Worm (Caenorhabditis elegans) whole organism, L4 larva: Measurements from ENCODE around the gene F35E8.6.

Experiments used
- F44E2.7 ChIP-seq: fragments of 200-800 bp; sonication (Bioruptor generic); IDR thresholded peaks from 2 replicates; pipeline ENCODE4 v2.1.2; 2022; ENCODE audit warnings: missing genetic modification characterization, missing compliant biosample characterization
- T26A8.4 ChIP-seq: fragments of 200-800 bp; sonication (Bioruptor generic); IDR thresholded peaks from 2 replicates; pipeline ENCODE4 v1.3.6; 2022; ENCODE audit warnings: missing genetic modification characterization, missing compliant biosample characterization
- Y75B8A.6 ChIP-seq: fragments of 200-800 bp; sonication (Bioruptor generic); IDR thresholded peaks from 2 replicates; pipeline ENCODE4 v1.3.6; 2022; ENCODE audit warnings: missing genetic modification reagents, missing genetic modification characterization, missing compliant biosample characterization
- ZK546.5 ChIP-seq, 2 experiments: sonication (generic microtip); optimal IDR thresholded peaks; 2 replicates each; lab custom pipeline; 2017; ENCODE audit warnings: missing biosample characterization in 2 of 2, missing genetic modification characterization in 2 of 2
- ceh-20 ChIP-seq: fragments of 200-800 bp; sonication (Bioruptor generic); IDR thresholded peaks from 2 replicates; pipeline ENCODE4 v1.3.6; 2022; ENCODE audit warnings: missing genetic modification reagents, missing genetic modification characterization, missing compliant biosample characterization
- ceh-44 ChIP-seq: fragments of 200-800 bp; sonication (Bioruptor generic); IDR thresholded peaks from 2 replicates; pipeline ENCODE4 v1.3.6; 2022; ENCODE audit warnings: missing genetic modification reagents, missing genetic modification characterization, missing compliant biosample characterization
- cey-2 ChIP-seq: sonication (generic microtip); optimal IDR thresholded peaks from 3 replicates; lab custom pipeline; 2017; ENCODE audit warnings: missing genetic modification characterization, mild to moderate bottlenecking, missing compliant biosample characterization, antibody characterized with exemption, borderline replicate concordance; ENCODE audit not compliant: insufficient read depth
- ctbp-1 ChIP-seq: fragments of 200-800 bp; sonication (Bioruptor generic); IDR thresholded peaks from 2 replicates; pipeline ENCODE4 v1.3.6; 2022; ENCODE audit warnings: missing genetic modification reagents, missing genetic modification characterization, missing compliant biosample characterization
- daf-16 ChIP-seq, 3 experiments: sonication (generic microtip); optimal IDR thresholded peaks; 2 replicates each; lab custom pipeline; 2016 to 2017; ENCODE audit warnings: missing genetic modification characterization in 3 of 3, missing genetic modification reagents in 3 of 3, mild to moderate bottlenecking in 2 of 3, missing compliant biosample characterization in 2 of 3, missing biosample characterization in 1 of 3, moderate library complexity in 1 of 3
- daf-19 ChIP-seq: fragments of 200-800 bp; sonication (Bioruptor generic); conservative IDR thresholded peaks from 2 replicates; pipeline ENCODE4 v1.3.6; 2022; ENCODE audit warnings: missing genetic modification characterization, missing compliant biosample characterization
- daf-8 ChIP-seq: fragments of 200-800 bp; sonication (Bioruptor generic); IDR thresholded peaks from 2 replicates; pipeline ENCODE4 v1.3.6; 2022; ENCODE audit warnings: missing genetic modification characterization, missing compliant biosample characterization
- dmd-6 ChIP-seq: fragments of 200-800 bp; sonication (Bioruptor generic); IDR thresholded peaks from 2 replicates; pipeline ENCODE4 v1.3.6; 2022; ENCODE audit warnings: missing genetic modification reagents, missing genetic modification characterization, missing compliant biosample characterization
- dpl-1 ChIP-seq: fragments of 150-350 bp; optimal IDR thresholded peaks from 2 replicates; lab custom pipeline; 2014; ENCODE audit warnings: missing biosample characterization, missing genetic modification reagents, missing genetic modification characterization
- dve-1 ChIP-seq: sonication (generic microtip); optimal IDR thresholded peaks from 2 replicates; lab custom pipeline; 2017; ENCODE audit warnings: antibody characterized with exemption, mild to moderate bottlenecking, missing genetic modification characterization, missing compliant biosample characterization; ENCODE audit not compliant: insufficient read depth
- hlh-11 ChIP-seq: fragments of 200-800 bp; sonication (Bioruptor generic); optimal IDR thresholded peaks from 2 replicates; lab custom pipeline; 2018; ENCODE audit warnings: mild to moderate bottlenecking, missing genetic modification characterization, missing compliant biosample characterization
- hlh-30 ChIP-seq: sonication (generic microtip); optimal IDR thresholded peaks from 2 replicates; lab custom pipeline; 2017; ENCODE audit warnings: antibody characterized with exemption, mild to moderate bottlenecking, missing genetic modification characterization, missing compliant biosample characterization; ENCODE audit not compliant: insufficient read depth
- jun-1 ChIP-seq: fragments of 150-350 bp; optimal IDR thresholded peaks from 2 replicates; lab custom pipeline; 2014; ENCODE audit warnings: missing biosample characterization, missing genetic modification reagents, missing genetic modification characterization
- lin-13 ChIP-seq: fragments of 150-350 bp; optimal IDR thresholded peaks from 2 replicates; lab custom pipeline; 2014; ENCODE audit warnings: missing biosample characterization, missing genetic modification reagents, missing genetic modification characterization
- lin-15B ChIP-seq: fragments of 150-350 bp; sonication (generic microtip); optimal IDR thresholded peaks from 3 replicates; lab custom pipeline; 2014; ENCODE audit warnings: missing biosample characterization, missing genetic modification characterization
- lin-38 ChIP-seq: fragments of 200-800 bp; sonication (Bioruptor generic); IDR thresholded peaks from 2 replicates; pipeline ENCODE4 v1.3.6; 2022; ENCODE audit warnings: missing genetic modification reagents, missing genetic modification characterization, missing compliant biosample characterization
- lin-39 ChIP-seq: fragments of 150-350 bp; optimal IDR thresholded peaks from 2 replicates; lab custom pipeline; 2014; ENCODE audit warnings: missing biosample characterization, missing genetic modification reagents, missing genetic modification characterization
- lir-3 ChIP-seq: sonication (generic microtip); optimal IDR thresholded peaks from 2 replicates; lab custom pipeline; 2016; ENCODE audit warnings: mild to moderate bottlenecking, missing genetic modification characterization, missing compliant biosample characterization
- mdl-1 ChIP-seq, 2 experiments: fragments of 150-350 bp in 1 of 2; sonication (generic microtip) in 1 of 2; optimal IDR thresholded peaks; 2 replicates each; lab custom pipeline; 2014 to 2017; ENCODE audit warnings: missing biosample characterization in 2 of 2, missing genetic modification characterization in 2 of 2
- nhr-10 ChIP-seq: fragments of 150-350 bp; optimal IDR thresholded peaks from 2 replicates; lab custom pipeline; 2014; ENCODE audit warnings: missing biosample characterization, missing genetic modification characterization
- nhr-11 ChIP-seq: fragments of 150-350 bp; optimal IDR thresholded peaks from 2 replicates; lab custom pipeline; 2014; ENCODE audit warnings: missing biosample characterization, missing genetic modification characterization
- nhr-28 ChIP-seq: fragments of 150-350 bp; optimal IDR thresholded peaks from 2 replicates; lab custom pipeline; 2014; ENCODE audit warnings: missing biosample characterization, missing genetic modification characterization
- nhr-42 ChIP-seq: fragments of 200-800 bp; sonication (Bioruptor generic); IDR thresholded peaks from 2 replicates; pipeline ENCODE4 v1.3.6; 2022; ENCODE audit warnings: missing genetic modification characterization, missing compliant biosample characterization
- nhr-48 ChIP-seq: sonication (generic microtip); optimal IDR thresholded peaks from 2 replicates; lab custom pipeline; 2016; ENCODE audit warnings: mild to moderate bottlenecking, missing genetic modification characterization, missing compliant biosample characterization
- nhr-6 ChIP-seq: fragments of 150-350 bp; optimal IDR thresholded peaks from 2 replicates; lab custom pipeline; 2014; ENCODE audit warnings: missing biosample characterization, missing genetic modification characterization
- nhr-77 ChIP-seq: fragments of 150-350 bp; optimal IDR thresholded peaks from 2 replicates; lab custom pipeline; 2014; ENCODE audit warnings: missing biosample characterization, missing genetic modification characterization
- pha-4 ChIP-seq, 2 experiments: fragments of 150-350 bp in 1 of 2; fragments of 200-800 bp in 1 of 2; sonication (Bioruptor generic) in 1 of 2; IDR thresholded peaks in 1 of 2; optimal IDR thresholded peaks in 1 of 2; 2 replicates each; pipeline versions ENCODE4 v1.3.6 to Lab custom; 2014 to 2022; ENCODE audit warnings: missing genetic modification characterization in 2 of 2, missing genetic modification reagents in 2 of 2, missing biosample characterization in 1 of 2, missing compliant biosample characterization in 1 of 2
- php-3 ChIP-seq: fragments of 200-800 bp; sonication (Bioruptor generic); IDR thresholded peaks from 2 replicates; pipeline ENCODE4 v1.3.6; 2022; ENCODE audit warnings: missing genetic modification reagents, missing genetic modification characterization, missing compliant biosample characterization
- pqm-1 ChIP-seq: sonication (generic microtip); optimal IDR thresholded peaks from 2 replicates; lab custom pipeline; 2017; ENCODE audit warnings: missing biosample characterization, missing genetic modification characterization
- saeg-2 ChIP-seq: fragments of 200-800 bp; sonication (Bioruptor generic); IDR thresholded peaks from 2 replicates; pipeline ENCODE4 v1.3.6; 2022; ENCODE audit warnings: missing genetic modification reagents, missing genetic modification characterization, missing compliant biosample characterization
- set-16 ChIP-seq: fragments of 200-800 bp; sonication (Bioruptor generic); IDR thresholded peaks from 2 replicates; pipeline ENCODE4 v1.3.6; 2022; ENCODE audit warnings: missing genetic modification reagents, missing genetic modification characterization, missing compliant biosample characterization
- tag-97 ChIP-seq: fragments of 200-800 bp; sonication (Bioruptor generic); IDR thresholded peaks from 2 replicates; pipeline ENCODE4 v1.3.6; 2022; ENCODE audit warnings: missing genetic modification characterization, missing compliant biosample characterization
- unc-130 ChIP-seq: sonication (generic microtip); optimal IDR thresholded peaks from 2 replicates; lab custom pipeline; 2016; ENCODE audit warnings: missing genetic modification reagents, missing genetic modification characterization, missing compliant biosample characterization
- unc-39 ChIP-seq: sonication (generic microtip); optimal IDR thresholded peaks from 2 replicates; lab custom pipeline; 2017; ENCODE audit warnings: missing biosample characterization, missing genetic modification characterization
- zfp-2 ChIP-seq: sonication (generic microtip); optimal IDR thresholded peaks from 2 replicates; lab custom pipeline; 2016; ENCODE audit warnings: mild to moderate bottlenecking, missing genetic modification characterization, missing compliant biosample characterization
- zip-2 ChIP-seq: fragments of 150-350 bp; optimal IDR thresholded peaks from 2 replicates; lab custom pipeline; 2014; ENCODE audit warnings: missing biosample characterization, missing genetic modification characterization
- ztf-7 ChIP-seq: fragments of 150-350 bp; optimal IDR thresholded peaks from 2 replicates; lab custom pipeline; 2014; ENCODE audit warnings: missing biosample characterization, missing genetic modification characterization

The F35E8.6 gene

DNA sequence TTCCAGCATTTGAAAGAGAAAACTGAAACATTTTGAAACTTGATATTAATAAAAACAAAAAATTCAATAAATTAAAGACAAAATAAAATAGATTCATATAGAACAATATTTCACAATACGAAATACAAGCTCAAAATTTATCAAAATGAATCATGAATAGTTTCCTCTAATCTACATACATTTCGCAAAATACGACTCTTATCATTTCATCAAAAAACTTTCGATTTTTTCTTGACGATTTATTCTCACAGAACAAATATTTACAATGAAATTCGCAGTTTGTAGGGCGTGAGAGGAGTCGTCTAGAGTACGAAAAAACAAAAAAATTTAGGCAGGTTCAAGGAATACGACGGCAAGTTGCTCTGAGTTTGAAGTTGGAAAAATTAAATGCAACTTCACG lies 21.8 kb upstream of the F35E8.6 start:
- TF ChIP-seq dpl-1 (GFP tag; lab: Kevin White, UChicago) (no peak), nhr-28 (tag; lab: Kevin White, UChicago) (peak; percentile 60), dmd-6 (GFP tag; lab: Robert Waterston, UW) (peak; percentile 35; the same call in 1 of the 2 replicates), daf-16 (GFP tag; optimal IDR thresholded peaks at IDR 0.05; lab: Kevin White, UChicago) (no peak), daf-16 (tag; optimal IDR thresholded peaks at IDR 0.05; lab: Kevin White, UChicago) (peak; percentile 78), nhr-42 (GFP tag; lab: Robert Waterston, UW) (no peak), hlh-11 (tag; lab: Kevin White, UChicago) (peak; percentile 18), mdl-1 (tag; optimal IDR thresholded peaks at IDR 0.05; lab: Kevin White, UChicago) (no peak)
- TF ChIP-seq, all 104 proteins: peak for 4

DNA sequence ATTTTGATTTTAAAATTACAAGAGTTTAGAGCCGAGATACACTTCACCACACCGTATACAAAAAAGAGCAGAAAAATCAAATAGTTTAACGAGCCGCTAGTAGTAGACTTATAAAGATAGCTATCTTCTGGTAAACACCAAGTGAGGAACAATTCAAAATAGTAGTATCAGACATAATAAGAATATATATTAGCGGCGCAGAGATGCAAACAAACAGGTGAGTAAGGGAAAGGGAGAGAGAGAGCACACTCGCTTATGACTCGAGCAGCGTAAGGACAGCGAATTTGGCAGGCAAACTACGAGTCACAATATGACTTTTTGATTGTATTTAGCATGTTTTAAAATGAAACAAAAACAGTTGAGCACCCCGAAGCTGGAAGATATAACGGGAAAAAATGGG lies 20.7 kb upstream of the F35E8.6 start:
- TF ChIP-seq mdl-1 (tag; optimal IDR thresholded peaks at IDR 0.05; lab: Kevin White, UChicago): no peak
- peak; percentile 67 for TF ChIP-seq hlh-11 (tag; lab: Kevin White, UChicago)
- TF ChIP-seq ctbp-1 (GFP tag; lab: Robert Waterston, UW): no peak
- no peak for TF ChIP-seq unc-130
- TF ChIP-seq ceh-20 (GFP tag; lab: Robert Waterston, UW): no peak
- no peak for TF ChIP-seq zip-2
- peak; percentile 28 for TF ChIP-seq hlh-30 (tag; lab: Kevin White, UChicago)
- no peak for TF ChIP-seq pha-4 (GFP tag; IDR thresholded peaks at IDR 0.05; lab: Robert Waterston, UW)
- TF ChIP-seq pha-4 (tag; optimal IDR thresholded peaks at IDR 0.05; lab: Kevin White, UChicago): peak; percentile 43
- TF ChIP-seq nhr-77 (tag; lab: Kevin White, UChicago): peak; percentile 24
- peak; percentile 70 for TF ChIP-seq pqm-1 (tag; lab: Kevin White, UChicago)
- 0 out of 2 replicates have a peak, but pooled peaks have one; percentile 6 for TF ChIP-seq php-3 (GFP tag; lab: Robert Waterston, UW)
- TF ChIP-seq dmd-6 (GFP tag; lab: Robert Waterston, UW): peak; percentile 61
- TF ChIP-seq saeg-2 (GFP tag; lab: Robert Waterston, UW): no peak
- peak; percentile 25 for TF ChIP-seq nhr-6 (tag; lab: Kevin White, UChicago)
- TF ChIP-seq nhr-10 (tag; lab: Kevin White, UChicago): no peak
- no peak for TF ChIP-seq daf-16 (GFP tag; optimal IDR thresholded peaks at IDR 0.05; lab: Kevin White, UChicago)
- TF ChIP-seq daf-16 (tag; optimal IDR thresholded peaks at IDR 0.05; lab: Kevin White, UChicago): peak; percentile 89
- peak; percentile 91 for TF ChIP-seq nhr-28 (tag; lab: Kevin White, UChicago)
- peak; percentile 59 for TF ChIP-seq dve-1 (tag; lab: Kevin White, UChicago)
- TF ChIP-seq, all 104 proteins: peak for 11

DNA sequence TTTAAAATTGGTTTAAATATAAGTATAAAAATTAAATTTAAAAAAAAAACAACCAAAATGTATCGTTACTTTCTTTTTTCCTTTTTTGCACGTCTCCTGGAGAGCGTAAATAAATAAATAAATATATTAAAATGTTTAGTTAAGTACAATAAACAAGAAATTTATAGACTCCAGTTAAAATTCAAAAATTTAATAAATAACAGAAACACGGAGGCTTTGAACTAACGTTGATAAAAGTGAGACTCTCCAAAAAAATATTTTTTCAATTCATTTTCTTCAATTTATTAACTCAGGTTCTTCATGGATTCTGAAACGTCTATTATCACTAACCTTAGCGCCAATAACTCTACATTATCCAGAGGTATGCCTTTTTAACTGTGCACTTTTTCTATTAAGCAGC lies 20.2 kb upstream of the F35E8.6 start, which contains the start of gene T06C12.12:
Gene T06C12.12, plus strand, starts transcription at position 301 of the 400 bp plus-strand sequence.
- TF ChIP-seq lin-39 (tag; lab: Kevin White, UChicago) (no peak), Y75B8A.6 (GFP tag; lab: Robert Waterston, UW) (no peak), daf-8 (no peak), lin-13 (GFP tag; lab: Kevin White, UChicago) (no peak), daf-16 (GFP tag; optimal IDR thresholded peaks at IDR 0.05; lab: Kevin White, UChicago) (no peak), daf-16 (tag; optimal IDR thresholded peaks at IDR 0.05; lab: Kevin White, UChicago) (no peak), cey-2 (no peak), nhr-11 (tag; lab: Kevin White, UChicago) (no peak), tag-97 (no peak), dve-1 (tag; lab: Kevin White, UChicago) (no peak), ztf-7 (no peak), zfp-2 (tag; lab: Kevin White, UChicago) (no peak), php-3 (GFP tag; lab: Robert Waterston, UW) (no peak), T26A8.4 (no peak), lin-38 (no peak), nhr-48 (no peak), zip-2 (no peak), ZK546.5 (tag; optimal IDR thresholded peaks at IDR 0.05; lab: Kevin White, UChicago) (no peak)
- TF ChIP-seq, all 104 proteins: peak for 0

DNA sequence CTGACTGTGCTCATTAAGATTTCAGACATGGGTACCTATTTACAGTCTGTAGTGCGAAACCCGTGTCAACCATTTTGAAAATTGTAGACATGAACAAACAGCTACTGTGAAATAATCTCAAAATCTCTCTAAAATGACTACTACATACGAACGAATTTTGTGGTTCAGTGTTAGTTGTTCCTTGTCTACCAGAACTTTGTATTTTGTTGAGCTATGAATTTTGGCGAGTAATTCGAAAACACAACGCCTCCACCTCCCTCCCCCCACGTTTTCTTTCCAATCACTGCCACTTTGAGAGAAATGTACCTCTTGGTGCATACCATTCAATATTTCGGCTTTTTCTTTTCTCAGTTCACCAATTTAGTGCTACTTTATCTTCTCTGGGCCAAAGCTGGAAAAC lies 19.3 kb upstream of the F35E8.6 start, which contains the start of gene T06C12.11:
Gene T06C12.11, plus strand, starts transcription at position 301 of the 400 bp plus-strand sequence.
- no peak for TF ChIP-seq pqm-1 (tag; lab: Kevin White, UChicago)
- no peak for TF ChIP-seq lin-15B (tag; lab: Kevin White, UChicago)
- TF ChIP-seq ceh-44 (GFP tag; lab: Robert Waterston, UW): no peak
- no peak for TF ChIP-seq F44E2.7
- no peak for TF ChIP-seq set-16 (GFP tag; lab: Robert Waterston, UW)
- no peak for TF ChIP-seq unc-130
- TF ChIP-seq zip-2: no peak
- TF ChIP-seq Y75B8A.6 (GFP tag; lab: Robert Waterston, UW): no peak
- no peak for TF ChIP-seq jun-1 (tag; lab: Kevin White, UChicago)
- TF ChIP-seq hlh-30 (tag; lab: Kevin White, UChicago): no peak
- TF ChIP-seq lir-3 (tag; lab: Kevin White, UChicago): no peak
- no peak for TF ChIP-seq unc-39
- TF ChIP-seq daf-19 (GFP tag; lab: Robert Waterston, UW): no peak
